Worm (Caenorhabditis elegans): Measurements from ENCODE around the gene F11D5.1.

The F11D5.1 gene

DNA sequence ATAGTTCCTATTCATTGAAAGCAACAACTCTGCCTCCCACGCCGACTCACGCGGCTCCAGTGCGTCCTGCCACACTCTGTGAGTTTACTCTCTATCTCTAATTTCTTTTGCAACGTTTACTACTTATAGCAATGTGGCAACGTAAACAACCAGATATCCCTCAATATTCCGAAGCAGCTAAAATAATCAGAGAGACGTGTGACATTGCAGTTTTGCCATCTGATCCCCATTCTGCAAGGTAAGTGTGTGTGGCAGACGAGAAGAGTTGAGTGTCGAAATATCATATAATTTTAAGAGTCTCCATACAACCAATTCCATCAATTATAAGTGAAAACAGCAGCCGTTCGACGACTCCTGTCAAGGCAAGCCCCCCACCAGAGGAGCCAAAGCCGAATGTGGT is 7.0 kb downstream of the F11D5.1 start:
- TF ChIP-seq med-1 (GFP tag; optimal IDR thresholded peaks at IDR 0.05; ENCODE audit: insufficient read depth) = no peak
- no peak for TF ChIP-seq T22C8.4 (GFP tag; IDR thresholded peaks at IDR 0.05)
- TF ChIP-seq tab-1 (GFP tag; IDR thresholded peaks at IDR 0.05) = no peak
- no peak for TF ChIP-seq cog-1 (tag; optimal IDR thresholded peaks at IDR 0.05)
- no peak for TF ChIP-seq ref-1 (GFP tag; conservative IDR thresholded peaks at IDR 0.05)
- TF ChIP-seq flt-1 (GFP tag; IDR thresholded peaks at IDR 0.05) = no peak
- no peak for TF ChIP-seq klf-2 (GFP tag; conservative IDR thresholded peaks at IDR 0.05)
- TF ChIP-seq ztf-23 (GFP tag; IDR thresholded peaks at IDR 0.05) = no peak
- TF ChIP-seq ztf-29 (GFP tag; IDR thresholded peaks at IDR 0.05) = no peak

ce11 chrX:3343620-3344197 is 10.8 kb downstream of the F11D5.1 start:
- no peak for TF ChIP-seq ztf-29 (GFP tag; IDR thresholded peaks at IDR 0.05)
- no peak for TF ChIP-seq med-1 (GFP tag; optimal IDR thresholded peaks at IDR 0.05; ENCODE audit: insufficient read depth)
- TF ChIP-seq tab-1 (GFP tag; IDR thresholded peaks at IDR 0.05) = no peak
- TF ChIP-seq T22C8.4 (GFP tag; IDR thresholded peaks at IDR 0.05) = no peak

DNA sequence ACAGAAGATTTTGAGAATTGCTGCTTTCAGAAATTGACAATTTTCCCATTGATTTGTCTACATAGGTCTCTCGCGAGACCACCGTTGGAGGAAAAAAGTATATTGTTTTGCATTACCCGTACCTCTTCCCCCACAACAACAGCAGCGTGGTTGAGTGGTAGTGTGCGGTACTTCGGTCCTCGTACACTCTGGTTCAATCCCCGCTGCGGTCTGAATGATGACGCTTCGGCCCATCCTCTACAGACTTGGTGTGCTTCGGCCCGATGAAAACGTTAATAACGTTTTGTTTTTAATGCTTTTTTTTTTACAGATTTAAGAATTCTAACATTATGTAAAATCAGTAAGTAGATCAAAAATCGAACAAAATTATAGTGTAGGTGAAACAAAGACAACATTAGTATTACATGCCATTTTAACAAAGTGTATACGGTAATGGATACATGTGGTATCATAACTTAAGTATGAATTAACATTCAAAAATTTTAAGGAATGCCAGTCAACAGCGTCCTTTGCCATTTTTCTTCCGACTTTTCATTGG is 15.0 kb downstream of the F11D5.1 start, which contains the start of gene ZK816.3:
TSS of gene ZK816.3 (plus strand) at position 488 of the 538 bp plus-strand sequence.
- TF ChIP-seq ztf-29 (GFP tag; IDR thresholded peaks at IDR 0.05) = peak; percentile 88
- TF ChIP-seq tab-1 (GFP tag; IDR thresholded peaks at IDR 0.05) = peak; percentile 91
- TF ChIP-seq T22C8.4 (GFP tag; IDR thresholded peaks at IDR 0.05) = peak; percentile 83
- 0 out of 2 replicates have a peak, but pooled peaks have one; percentile 43 for TF ChIP-seq klf-2 (GFP tag; conservative IDR thresholded peaks at IDR 0.05)
- peak; percentile 78 for TF ChIP-seq ref-1 (GFP tag; conservative IDR thresholded peaks at IDR 0.05)
- TF ChIP-seq cog-1 (tag; optimal IDR thresholded peaks at IDR 0.05) = peak; percentile 20
- peak; percentile 84 for TF ChIP-seq ztf-23 (GFP tag; IDR thresholded peaks at IDR 0.05)
- peak; percentile 9 for TF ChIP-seq med-1 (GFP tag; optimal IDR thresholded peaks at IDR 0.05; ENCODE audit: insufficient read depth)
- peak; percentile 93 for TF ChIP-seq flt-1 (GFP tag; IDR thresholded peaks at IDR 0.05)

DNA sequence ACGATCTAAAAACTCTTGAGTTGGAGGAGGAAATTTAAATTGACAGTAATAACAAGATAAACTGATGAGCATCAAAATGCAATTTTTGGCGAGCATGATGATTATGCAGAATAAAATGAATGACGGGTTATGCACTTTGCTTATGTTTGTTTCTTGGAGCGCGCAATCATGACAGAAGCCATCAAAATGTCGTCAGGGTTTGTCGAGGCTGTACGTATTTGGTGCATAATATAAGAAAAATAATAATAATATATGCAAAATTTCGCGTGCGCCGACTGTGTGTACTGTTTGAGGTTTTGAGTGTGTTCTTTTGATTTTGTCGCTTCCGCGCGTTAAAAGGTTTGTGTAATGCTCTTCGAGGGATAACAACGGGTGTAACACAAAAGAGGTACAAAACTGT is 17.4 kb downstream of the F11D5.1 start, which contains the start of gene nspg-4:
TSS of gene nspg-4 (minus strand) at position 101 of the 400 bp plus-strand sequence.
- TF ChIP-seq ztf-23 (GFP tag; IDR thresholded peaks at IDR 0.05) (no peak), cog-1 (tag; optimal IDR thresholded peaks at IDR 0.05) (no peak), ztf-29 (GFP tag; IDR thresholded peaks at IDR 0.05) (no peak), flt-1 (GFP tag; IDR thresholded peaks at IDR 0.05) (no peak), klf-2 (GFP tag; conservative IDR thresholded peaks at IDR 0.05) (no peak), T22C8.4 (GFP tag; IDR thresholded peaks at IDR 0.05) (no peak), tab-1 (GFP tag; IDR thresholded peaks at IDR 0.05) (no peak), med-1 (GFP tag; optimal IDR thresholded peaks at IDR 0.05; ENCODE audit: insufficient read depth) (no peak)

ce11 chrX:3351526-3351925 is 18.6 kb downstream of the F11D5.1 start, which contains the start of gene ZK816.1:
ZK816.1 (plus strand) TSS chrX:3351712.
- TF ChIP-seq ztf-29 (GFP tag; IDR thresholded peaks at IDR 0.05) = no peak
- no peak for TF ChIP-seq med-1 (GFP tag; optimal IDR thresholded peaks at IDR 0.05; ENCODE audit: insufficient read depth)
- TF ChIP-seq ref-1 (GFP tag; conservative IDR thresholded peaks at IDR 0.05) = no peak
- TF ChIP-seq T22C8.4 (GFP tag; IDR thresholded peaks at IDR 0.05) = no peak
- TF ChIP-seq tab-1 (GFP tag; IDR thresholded peaks at IDR 0.05) = no peak
- TF ChIP-seq cog-1 (tag; optimal IDR thresholded peaks at IDR 0.05) = no peak
- TF ChIP-seq flt-1 (GFP tag; IDR thresholded peaks at IDR 0.05) = no peak
- TF ChIP-seq ztf-23 (GFP tag; IDR thresholded peaks at IDR 0.05) = no peak
- TF ChIP-seq klf-2 (GFP tag; conservative IDR thresholded peaks at IDR 0.05) = no peak

- TF ChIP-seq tab-1 (GFP tag; IDR thresholded peaks at IDR 0.05) = no peak
- no peak for TF ChIP-seq ztf-29 (GFP tag; IDR thresholded peaks at IDR 0.05)
- TF ChIP-seq T22C8.4 (GFP tag; IDR thresholded peaks at IDR 0.05) = no peak
- TF ChIP-seq flt-1 (GFP tag; IDR thresholded peaks at IDR 0.05) = no peak
- TF ChIP-seq klf-2 (GFP tag; conservative IDR thresholded peaks at IDR 0.05) = no peak
Measured at ce11 chrX:3362378-3362777, 29.5 kb downstream of the F11D5.1 start, which contains the start of gene dhs-26. dhs-26 (minus strand) TSS chrX:3362493.

DNA sequence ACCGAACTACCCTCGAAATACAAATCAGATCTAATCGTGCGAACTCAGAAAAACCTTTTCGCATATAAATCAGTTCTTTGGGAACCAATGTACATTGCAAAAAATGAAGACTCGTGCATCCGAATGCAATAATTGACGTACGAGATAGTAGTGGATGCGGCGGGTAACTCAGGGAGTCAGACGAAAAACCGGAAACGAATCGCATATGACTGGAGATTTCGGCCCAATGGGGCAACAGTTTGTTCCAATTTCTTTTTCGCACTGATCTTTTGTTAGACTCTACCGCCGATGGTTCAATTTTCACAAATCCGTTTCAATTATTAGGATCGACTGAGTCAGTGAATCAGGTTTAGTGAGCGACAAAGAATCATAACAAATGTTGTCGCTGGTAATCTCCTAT is 33.9 kb downstream of the F11D5.1 start:
- TF ChIP-seq T22C8.4 (GFP tag; IDR thresholded peaks at IDR 0.05) (no peak), flt-1 (GFP tag; IDR thresholded peaks at IDR 0.05) (no peak), ztf-23 (GFP tag; IDR thresholded peaks at IDR 0.05) (no peak), ref-1 (GFP tag; conservative IDR thresholded peaks at IDR 0.05) (no peak), klf-2 (GFP tag; conservative IDR thresholded peaks at IDR 0.05) (no peak), med-1 (GFP tag; optimal IDR thresholded peaks at IDR 0.05; ENCODE audit: insufficient read depth) (no peak), tab-1 (GFP tag; IDR thresholded peaks at IDR 0.05) (no peak), ztf-29 (GFP tag; IDR thresholded peaks at IDR 0.05) (no peak), cog-1 (tag; optimal IDR thresholded peaks at IDR 0.05) (no peak)

ce11 chrX:3368659-3369058 is 35.7 kb downstream of the F11D5.1 start, which contains the start of gene ZK563.2:
ZK563.2 (plus strand) TSS chrX:3368959.
- TF ChIP-seq tab-1 (GFP tag; IDR thresholded peaks at IDR 0.05) (no peak), T22C8.4 (GFP tag; IDR thresholded peaks at IDR 0.05) (no peak), cog-1 (tag; optimal IDR thresholded peaks at IDR 0.05) (no peak), ref-1 (GFP tag; conservative IDR thresholded peaks at IDR 0.05) (no peak), ztf-23 (GFP tag; IDR thresholded peaks at IDR 0.05) (no peak), flt-1 (GFP tag; IDR thresholded peaks at IDR 0.05) (no peak), klf-2 (GFP tag; conservative IDR thresholded peaks at IDR 0.05) (no peak), ztf-29 (GFP tag; IDR thresholded peaks at IDR 0.05) (no peak), med-1 (GFP tag; optimal IDR thresholded peaks at IDR 0.05; ENCODE audit: insufficient read depth) (no peak)

ce11 chrX:3369442-3369841 is 36.5 kb downstream of the F11D5.1 start:
- TF ChIP-seq cog-1 (tag; optimal IDR thresholded peaks at IDR 0.05) (no peak), ztf-29 (GFP tag; IDR thresholded peaks at IDR 0.05) (no peak), ref-1 (GFP tag; conservative IDR thresholded peaks at IDR 0.05) (no peak), flt-1 (GFP tag; IDR thresholded peaks at IDR 0.05) (no peak), med-1 (GFP tag; optimal IDR thresholded peaks at IDR 0.05; ENCODE audit: insufficient read depth) (no peak), klf-2 (GFP tag; conservative IDR thresholded peaks at IDR 0.05) (no peak)
